Fruit fly (Drosophila melanogaster) whole organism, prepupa: ENCODE measurements around the gene form3.

Experiments
- CG11294 ChIP-seq: fragments of 200-800 bp; sonication (Bioruptor generic); IDR thresholded peaks from 2 replicates; pipeline ENCODE4 v1.3.6; 2022; ENCODE audit warnings: missing biosample characterization, missing genetic modification characterization
- CG15336 ChIP-seq: fragments of 200-800 bp; sonication (Bioruptor generic); IDR thresholded peaks from 2 replicates; pipeline ENCODE4 v1.3.6; 2022; ENCODE audit warnings: missing biosample characterization, missing genetic modification characterization
- CG1621 ChIP-seq: fragments of 200-800 bp; sonication (Bioruptor generic); optimal IDR thresholded peaks from 3 replicates; lab custom pipeline; 2018; ENCODE audit warnings: missing biosample characterization, mild to moderate bottlenecking, missing genetic modification characterization
- CG3032 ChIP-seq: fragments of 200-800 bp; optimal IDR thresholded peaks from 2 replicates; lab custom pipeline; 2019; ENCODE audit warnings: missing biosample characterization, mild to moderate bottlenecking, missing genetic modification characterization, moderate library complexity
- CG32006 ChIP-seq: fragments of 200-800 bp; sonication (Bioruptor generic); optimal IDR thresholded peaks from 3 replicates; lab custom pipeline; 2017; ENCODE audit warnings: missing biosample characterization, mild to moderate bottlenecking, missing genetic modification characterization
- CG3919 ChIP-seq: fragments of 200-800 bp; sonication (Bioruptor generic); optimal IDR thresholded peaks from 3 replicates; lab custom pipeline; 2016; ENCODE audit warnings: missing biosample characterization, missing genetic modification characterization
- CG6163 ChIP-seq: fragments of 200-800 bp; sonication (Bioruptor generic); IDR thresholded peaks from 3 replicates; pipeline ENCODE4 v1.3.6; 2022; ENCODE audit warnings: missing biosample characterization, missing genetic modification characterization
- CG6276 ChIP-seq: fragments of 200-800 bp; sonication (Bioruptor generic); optimal IDR thresholded peaks from 2 replicates; lab custom pipeline; 2017; ENCODE audit warnings: missing biosample characterization, mild to moderate bottlenecking, missing genetic modification characterization
- CG6808 ChIP-seq: fragments of 200-800 bp; sonication (Bioruptor generic); optimal IDR thresholded peaks from 3 replicates; lab custom pipeline; 2017; ENCODE audit warnings: missing biosample characterization, missing genetic modification characterization, mild to moderate bottlenecking, moderate library complexity, missing genetic modification reagents
- CG6854 ChIP-seq: fragments of 200-800 bp; sonication (Bioruptor generic); optimal IDR thresholded peaks from 2 replicates; lab custom pipeline; 2017; ENCODE audit warnings: missing biosample characterization, mild to moderate bottlenecking, missing genetic modification characterization
- CG8119 ChIP-seq: fragments of 200-800 bp; sonication (Bioruptor generic); IDR thresholded peaks from 3 replicates; pipeline ENCODE4 v1.3.6; 2022; ENCODE audit warnings: missing biosample characterization, missing genetic modification characterization
- CG8319 ChIP-seq: fragments of 200-800 bp; sonication (Bioruptor generic); optimal IDR thresholded peaks from 3 replicates; lab custom pipeline; 2016; ENCODE audit warnings: missing biosample characterization, missing genetic modification characterization
- Eip78C ChIP-seq: fragments of 200-800 bp; sonication (Bioruptor generic); peaks from one replicate; lab custom pipeline; 2016; ENCODE audit warnings: missing biosample characterization, missing genetic modification characterization
- Ets21C ChIP-seq: fragments of 200-800 bp; sonication (Bioruptor generic); optimal IDR thresholded peaks from 3 replicates; lab custom pipeline; 2016; ENCODE audit warnings: missing biosample characterization, missing genetic modification characterization
- Ets96B ChIP-seq: fragments of 200-800 bp; optimal IDR thresholded peaks from 2 replicates; lab custom pipeline; 2019; ENCODE audit warnings: missing biosample characterization, mild to moderate bottlenecking, missing genetic modification characterization, moderate library complexity
- Gug ChIP-seq: fragments of 200-800 bp; sonication (Bioruptor generic); IDR thresholded peaks from 2 replicates; pipeline ENCODE4 v1.3.6; 2022; ENCODE audit warnings: missing biosample characterization, missing genetic modification characterization
- Hr39 ChIP-seq: fragments of 200-800 bp; sonication (Bioruptor generic); optimal IDR thresholded peaks from 2 replicates; lab custom pipeline; 2016; ENCODE audit warnings: missing biosample characterization, missing genetic modification characterization
- Met ChIP-seq: fragments of 200-800 bp; sonication (Bioruptor generic); optimal IDR thresholded peaks from 3 replicates; lab custom pipeline; 2016; ENCODE audit warnings: missing biosample characterization, missing genetic modification characterization
- OdsH ChIP-seq: fragments of 200-800 bp; sonication (Bioruptor generic); optimal IDR thresholded peaks from 3 replicates; lab custom pipeline; 2016; ENCODE audit warnings: missing biosample characterization, missing genetic modification characterization
- Smox ChIP-seq: fragments of 200-800 bp; sonication (Bioruptor generic); optimal IDR thresholded peaks from 3 replicates; lab custom pipeline; 2016; ENCODE audit warnings: missing biosample characterization, missing genetic modification characterization
- Sox102F ChIP-seq: fragments of 200-800 bp; sonication (Bioruptor generic); optimal IDR thresholded peaks from 2 replicates; lab custom pipeline; 2016; ENCODE audit warnings: missing biosample characterization, mild to moderate bottlenecking, missing genetic modification characterization
- Sox15 ChIP-seq: fragments of 200-800 bp; sonication (Bioruptor generic); optimal IDR thresholded peaks from 3 replicates; lab custom pipeline; 2016; ENCODE audit warnings: missing biosample characterization, missing genetic modification characterization
- achi ChIP-seq: fragments of 200-800 bp; sonication (Bioruptor generic); optimal IDR thresholded peaks from 3 replicates; lab custom pipeline; 2016; ENCODE audit warnings: missing biosample characterization, missing genetic modification characterization
- dsx ChIP-seq: fragments of 200-800 bp; optimal IDR thresholded peaks from 3 replicates; lab custom pipeline; 2019; ENCODE audit warnings: missing biosample characterization, mild to moderate bottlenecking, missing genetic modification characterization, moderate library complexity; ENCODE audit not compliant: poor library complexity, severe bottlenecking
- eg ChIP-seq: fragments of 200-800 bp; sonication (Bioruptor generic); IDR thresholded peaks from 3 replicates; pipeline ENCODE4 v1.3.6; 2022; ENCODE audit warnings: missing biosample characterization, missing genetic modification characterization
- fd59A ChIP-seq: fragments of 200-800 bp; sonication (Bioruptor generic); optimal IDR thresholded peaks from 2 replicates; lab custom pipeline; 2017; ENCODE audit warnings: missing biosample characterization, mild to moderate bottlenecking, missing genetic modification characterization, missing genetic modification reagents
- fkh ChIP-seq: fragments of 200-800 bp; sonication (Bioruptor generic); optimal IDR thresholded peaks from 3 replicates; lab custom pipeline; 2017; ENCODE audit warnings: missing biosample characterization, mild to moderate bottlenecking, missing genetic modification characterization, moderate library complexity
- pdm3 ChIP-seq: fragments of 200-800 bp; sonication (Bioruptor generic); optimal IDR thresholded peaks from 3 replicates; lab custom pipeline; 2016; ENCODE audit warnings: missing biosample characterization, missing genetic modification characterization
- salr ChIP-seq, 2 experiments: fragments of 200-800 bp; sonication (Bioruptor generic); optimal IDR thresholded peaks; 3 replicates each; lab custom pipeline; 2016 to 2018; ENCODE audit warnings: missing biosample characterization in 2 of 2, missing genetic modification characterization in 2 of 2, mild to moderate bottlenecking in 1 of 2
- svp ChIP-seq: fragments of 200-800 bp; sonication (Bioruptor generic); peaks from one replicate; lab custom pipeline; 2016; ENCODE audit warnings: missing biosample characterization, missing genetic modification characterization
- vri ChIP-seq: fragments of 200-800 bp; sonication (Bioruptor generic); optimal IDR thresholded peaks from 3 replicates; lab custom pipeline; 2016; ENCODE audit warnings: missing biosample characterization, mild to moderate bottlenecking, missing genetic modification characterization

The form3 gene

dm6 chr3L:7094548-7095072 lies at the start of gene form3:
Gene form3 (plus strand): TSS chr3L:7094818.
- TF ChIP-seq achi (GFP tag; lab: Kevin White, UChicago) (no peak), CG6276 (GFP tag; lab: Kevin White, UChicago) (no peak), vri (GFP tag; lab: Kevin White, UChicago) (no peak), Eip78C (GFP tag; lab: Kevin White, UChicago) (peak; percentile 29), CG8119 (GFP tag; lab: Robert Waterston, UW) (no peak), dsx (GFP tag; lab: Kevin White, UChicago) (peak; percentile 6), CG6854 (GFP tag; lab: Kevin White, UChicago) (peak; percentile 38), CG32006 (GFP tag; lab: Kevin White, UChicago) (no peak), CG6163 (GFP tag; lab: Robert Waterston, UW) (peak; percentile 39; the same call in 1 of the 3 replicates), pdm3 (GFP tag; lab: Kevin White, UChicago) (no peak), fkh (no peak), CG1621 (tag; lab: Kevin White, UChicago) (peak; percentile 86)

dm6 chr3L:7058401-7058999 lies 36.1 kb upstream of the form3 start:
- TF ChIP-seq Smox (no peak), Hr39 (GFP tag; lab: Kevin White, UChicago) (no peak), Sox102F (GFP tag; lab: Kevin White, UChicago) (no peak), CG15336 (GFP tag; lab: Robert Waterston, UW) (no peak), fkh (no peak), CG8319 (GFP tag; lab: Kevin White, UChicago) (no peak), vri (GFP tag; lab: Kevin White, UChicago) (no peak)

- TF ChIP-seq svp (GFP tag; lab: Kevin White, UChicago) = peak; percentile 82
- no peak for TF ChIP-seq eg (GFP tag; lab: Robert Waterston, UW)
Observed at dm6 chr3L:7066014-7066413, 28.6 kb upstream of the form3 start, which contains the start of gene CG14823. Gene CG14823 (plus strand): TSS chr3L:7066314.

dm6 chr3L:7069099-7069498 lies 25.5 kb upstream of the form3 start, which contains the start of gene CG32391:
Gene CG32391 (minus strand): TSS chr3L:7069199.
- TF ChIP-seq svp (GFP tag; lab: Kevin White, UChicago) (peak; percentile 39), dsx (GFP tag; lab: Kevin White, UChicago) (no peak), CG11294 (GFP tag; lab: Robert Waterston, UW) (no peak), Gug (GFP tag; lab: Robert Waterston, UW) (no peak)

dm6 chr3L:7075147-7075546 lies 19.5 kb upstream of the form3 start, which contains the start of gene CG34030:
Gene CG34030 (minus strand): TSS chr3L:7075247.
- TF ChIP-seq CG32006 (GFP tag; lab: Kevin White, UChicago) = no peak
- no peak for TF ChIP-seq fd59A (GFP tag; lab: Kevin White, UChicago)
- no peak for TF ChIP-seq CG3032 (tag; lab: Kevin White, UChicago)
- TF ChIP-seq CG6854 (GFP tag; lab: Kevin White, UChicago) = no peak
- TF ChIP-seq CG3919 (GFP tag; lab: Kevin White, UChicago) = no peak
- no peak for TF ChIP-seq dsx (GFP tag; lab: Kevin White, UChicago)
- TF ChIP-seq OdsH (GFP tag; lab: Kevin White, UChicago) = no peak
- TF ChIP-seq pdm3 (GFP tag; lab: Kevin White, UChicago) = no peak
- TF ChIP-seq vri (GFP tag; lab: Kevin White, UChicago) = no peak
- TF ChIP-seq Sox102F (GFP tag; lab: Kevin White, UChicago) = no peak
- TF ChIP-seq Sox15 = no peak
- TF ChIP-seq salr (GFP tag; optimal IDR thresholded peaks at IDR 0.05; lab: Kevin White, UChicago) = no peak
- no peak for TF ChIP-seq Met (GFP tag; lab: Kevin White, UChicago)
- no peak for TF ChIP-seq Ets96B (tag; lab: Kevin White, UChicago)
- no peak for TF ChIP-seq CG6808 (GFP tag; lab: Kevin White, UChicago)
- no peak for TF ChIP-seq Ets21C (GFP tag; lab: Kevin White, UChicago)
